Worm (Caenorhabditis elegans) whole organism, midembryonic: ENCODE data around the gene B0035.21.

Experiments
- T22C8.4 ChIP-seq: fragments of 200-800 bp; sonication (Bioruptor generic); IDR thresholded peaks from 2 replicates; pipeline ENCODE4 v1.3.6; 2022; ENCODE audit warnings: missing genetic modification characterization, missing compliant biosample characterization
- flt-1 ChIP-seq: fragments of 200-800 bp; sonication (Bioruptor generic); IDR thresholded peaks from 2 replicates; pipeline ENCODE4 v1.3.6; 2022; ENCODE audit warnings: missing genetic modification characterization, missing compliant biosample characterization
- klf-2 ChIP-seq: fragments of 200-800 bp; sonication (Bioruptor generic); conservative IDR thresholded peaks from 2 replicates; pipeline ENCODE4 v1.3.6; 2022; ENCODE audit warnings: missing genetic modification reagents, missing genetic modification characterization, missing compliant biosample characterization
- tab-1 ChIP-seq: fragments of 200-800 bp; sonication (Bioruptor generic); IDR thresholded peaks from 2 replicates; pipeline ENCODE4 v1.3.6; 2022; ENCODE audit warnings: missing genetic modification characterization, missing compliant biosample characterization
- ztf-23 ChIP-seq: fragments of 200-800 bp; sonication (Bioruptor generic); IDR thresholded peaks from 2 replicates; pipeline ENCODE4 v1.3.6; 2022; ENCODE audit warnings: missing genetic modification reagents, missing genetic modification characterization, missing compliant biosample characterization

- no peak for TF ChIP-seq T22C8.4
- TF ChIP-seq flt-1 (GFP tag; lab: Robert Waterston, UW): no peak
- no peak for TF ChIP-seq klf-2
- TF ChIP-seq tab-1 (GFP tag; lab: Robert Waterston, UW): no peak
- no peak for TF ChIP-seq ztf-23
These were observed 40.9 kb upstream of the B0035.21 start for ce11 chrIV:11286112-11286511.
